Worm (Caenorhabditis elegans) whole organism, L1 larva: ENCODE measurements around the gene T01G6.1.

ENCODE experiments used
- alr-1 ChIP-seq: fragments of 200-800 bp; sonication (Bioruptor generic); optimal IDR thresholded peaks from 2 replicates; lab custom pipeline; 2018; ENCODE audit warnings: borderline replicate concordance, mild to moderate bottlenecking, missing genetic modification characterization, missing compliant biosample characterization
- blmp-1 ChIP-seq: fragments of 150-350 bp; optimal IDR thresholded peaks from 2 replicates; lab custom pipeline; 2014; ENCODE audit warnings: missing biosample characterization, missing genetic modification characterization
- ceh-8 ChIP-seq: fragments of 200-800 bp; sonication (Bioruptor generic); optimal IDR thresholded peaks from 2 replicates; lab custom pipeline; 2018; ENCODE audit warnings: mild to moderate bottlenecking, missing genetic modification characterization, moderate library complexity, missing compliant biosample characterization
- ceh-82 ChIP-seq, 3 experiments: fragments of 150-350 bp in 1 of 3; sonication (generic microtip) in 2 of 3; optimal IDR thresholded peaks; 2 replicates each; lab custom pipeline; 2014 to 2017; ENCODE audit warnings: missing biosample characterization in 3 of 3, missing genetic modification characterization in 3 of 3
- efl-1 ChIP-seq, 4 experiments: fragments of 150-350 bp; optimal IDR thresholded peaks in 3 of 4; peaks in 1 of 4; 1 replicate in 1 of 4; 2 replicates in 3 of 4; lab custom pipeline; 2014; ENCODE audit warnings: missing biosample characterization in 2 of 4, missing genetic modification characterization in 2 of 4, missing genetic modification reagents in 2 of 4
- elt-2 ChIP-seq: sonication (generic microtip); optimal IDR thresholded peaks from 2 replicates; lab custom pipeline; 2016; ENCODE audit warnings: missing genetic modification characterization, mild to moderate bottlenecking, inconsistent platforms, missing compliant biosample characterization, missing genetic modification reagents
- mdl-1 ChIP-seq, 2 experiments: fragments of 150-350 bp; optimal IDR thresholded peaks; 2 replicates each; lab custom pipeline; 2014 to 2017; ENCODE audit warnings: missing biosample characterization in 2 of 2, missing genetic modification characterization in 2 of 2, inconsistent platforms in 1 of 2
- mep-1 ChIP-seq: fragments of 150-350 bp; optimal IDR thresholded peaks from 2 replicates; lab custom pipeline; 2014; ENCODE audit warnings: missing biosample characterization, missing genetic modification characterization
- nhr-11 ChIP-seq: fragments of 150-350 bp; optimal IDR thresholded peaks from 2 replicates; lab custom pipeline; 2014; ENCODE audit warnings: missing biosample characterization, missing genetic modification characterization
- nhr-76 ChIP-seq: sonication (generic microtip); optimal IDR thresholded peaks from 2 replicates; lab custom pipeline; 2017; ENCODE audit warnings: missing biosample characterization, missing genetic modification characterization
- pag-3 ChIP-seq: sonication (generic microtip); optimal IDR thresholded peaks from 2 replicates; lab custom pipeline; 2017; ENCODE audit warnings: missing genetic modification characterization, mild to moderate bottlenecking, missing compliant biosample characterization, antibody characterized with exemption, borderline replicate concordance; ENCODE audit not compliant: insufficient read depth
- ztf-11 ChIP-seq, 2 experiments: sonication (generic microtip); optimal IDR thresholded peaks; 2 replicates each; lab custom pipeline; 2016 to 2017; ENCODE audit warnings: missing genetic modification characterization in 2 of 2, missing biosample characterization in 1 of 2, missing compliant biosample characterization in 1 of 2

DNA sequence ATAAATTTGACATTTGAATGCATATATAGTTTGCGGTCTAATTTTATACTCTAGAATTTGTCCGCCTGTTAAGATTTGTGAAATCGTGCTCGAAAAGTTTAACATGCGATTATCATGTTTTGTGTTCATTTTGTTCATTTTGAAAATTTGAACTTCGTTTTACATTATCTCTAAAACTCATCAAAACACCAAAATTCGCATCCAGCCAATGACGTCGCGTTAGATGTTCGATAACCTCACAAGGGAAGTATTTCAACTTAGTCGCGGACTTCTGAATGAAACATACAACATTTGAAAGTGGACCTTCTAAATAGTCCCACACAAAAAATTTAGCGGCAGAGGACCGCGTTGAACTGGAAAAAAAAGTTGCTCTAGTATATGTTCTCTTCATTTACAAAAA, 44.0 kb downstream of the T01G6.1 start:
- TF ChIP-seq blmp-1 (tag; lab: Kevin White, UChicago) (no peak), ceh-82 (tag; optimal IDR thresholded peaks at IDR 0.05; lab: Kevin White, UChicago) (no peak), alr-1 (no peak), efl-1 (optimal IDR thresholded peaks at IDR 0.05; lab: Kevin White, UChicago) (no peak), efl-1 (GFP tag; optimal IDR thresholded peaks at IDR 0.05 in 1 of 2; lab: Kevin White, UChicago) (no peak), mep-1 (no peak), elt-2 (tag; lab: Kevin White, UChicago) (no peak), pag-3 (tag; lab: Kevin White, UChicago) (no peak), ceh-8 (GFP tag; lab: Kevin White, UChicago) (no peak), nhr-76 (tag; lab: Kevin White, UChicago) (no peak), nhr-11 (tag; lab: Kevin White, UChicago) (no peak), ztf-11 (tag; optimal IDR thresholded peaks at IDR 0.05; lab: Kevin White, UChicago) (no peak), mdl-1 (tag; optimal IDR thresholded peaks at IDR 0.05; lab: Kevin White, UChicago) (no peak)
